In the genomic region with DNA sequence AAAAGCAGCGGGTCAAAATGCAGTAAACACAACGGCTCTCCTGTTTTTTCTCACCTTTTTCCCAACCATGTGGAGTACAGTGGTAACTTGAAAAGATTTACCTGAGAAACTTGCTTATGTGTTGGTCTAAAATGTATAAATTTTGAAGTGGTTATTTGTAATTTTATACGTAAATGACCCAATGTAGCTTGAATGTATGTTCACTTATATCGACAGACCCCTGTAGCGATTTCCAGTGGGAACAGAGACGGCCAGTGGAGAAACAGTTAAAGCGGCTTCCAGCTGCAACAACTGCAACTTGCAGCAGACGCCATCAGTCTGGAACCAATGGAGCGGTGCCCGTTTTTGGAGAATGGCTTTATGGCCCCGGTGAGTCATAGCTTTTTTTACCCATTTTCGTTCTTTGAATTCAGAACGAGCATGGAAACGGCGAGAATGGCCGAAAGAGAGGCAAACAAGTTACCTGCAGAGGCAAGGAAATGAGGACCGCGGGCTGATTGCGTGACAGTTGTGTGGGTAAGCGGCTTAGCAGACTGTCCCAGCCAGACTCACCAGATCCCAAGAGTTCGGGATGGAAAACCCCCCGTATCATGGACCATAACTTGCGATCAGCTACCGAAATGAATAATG, we compare ENCODE assay signal across 1 fruit fly cellular context.
TF ChIP-seq lines count a peak whose summit lies in the region.

No protein-coding gene starts in this region.

TF ChIP-seq in whole organism, embryonic, 481 proteins besides CTCF, POLR2A, EP300 and RAD21 (continued from another document):
- no peak for TF ChIP-seq nerfin-2 (GFP tag; IDR thresholded peaks at IDR 0.05; lab: Robert Waterston, UW; ENCODE audit: partially characterized antibody)
- TF ChIP-seq CG34376 (GFP tag; optimal IDR thresholded peaks at IDR 0.05; lab: Kevin White, UChicago), result no peak
- peak; percentile 25 for TF ChIP-seq PHDP (tag; optimal IDR thresholded peaks at IDR 0.05; lab: Kevin White, UChicago)
- no peak for TF ChIP-seq sens-2 (GFP tag; IDR thresholded peaks at IDR 0.05; lab: Robert Waterston, UW)
- TF ChIP-seq HmgZ (tag; optimal IDR thresholded peaks at IDR 0.05; lab: Kevin White, UChicago), result no peak
- no peak for TF ChIP-seq CG8478 (optimal IDR thresholded peaks at IDR 0.05; lab: Kevin White, UChicago)
- TF ChIP-seq Asciz (GFP tag; optimal IDR thresholded peaks at IDR 0.05; lab: Kevin White, UChicago), result peak; percentile 81
- peak; percentile 61; the same call in 1 of the 3 replicates for TF ChIP-seq CG3726 (GFP tag; IDR thresholded peaks at IDR 0.05; lab: Robert Waterston, UW)
- TF ChIP-seq CG9932 (GFP tag; IDR thresholded peaks at IDR 0.05; lab: Robert Waterston, UW), result no peak
- TF ChIP-seq ind (GFP tag; optimal IDR thresholded peaks at IDR 0.05; lab: Kevin White, UChicago), result peak; percentile 69
- no peak for TF ChIP-seq pros (GFP tag; optimal IDR thresholded peaks at IDR 0.05; lab: Kevin White, UChicago)
- TF ChIP-seq CG8290 (GFP tag; optimal IDR thresholded peaks at IDR 0.05; lab: Kevin White, UChicago), result peak; percentile 33
- no peak for TF ChIP-seq CG8290 (tag; optimal IDR thresholded peaks at IDR 0.05; lab: Kevin White, UChicago)
- TF ChIP-seq schlank (tag; optimal IDR thresholded peaks at IDR 0.05; lab: Kevin White, UChicago), result no peak
- TF ChIP-seq pfk (GFP tag; optimal IDR thresholded peaks at IDR 0.05; lab: Kevin White, UChicago), result peak; percentile 38
- TF ChIP-seq ham (GFP tag; IDR thresholded peaks at IDR 0.05; lab: Robert Waterston, UW), result no peak
- no peak for TF ChIP-seq crol (GFP tag; IDR thresholded peaks at IDR 0.05; lab: Robert Waterston, UW)
- TF ChIP-seq Pdp1 (GFP tag; optimal IDR thresholded peaks at IDR 0.05; lab: Kevin White, UChicago), result peak; percentile 25 to 42
- peak; percentile 46 for TF ChIP-seq Chrac-16 (GFP tag; optimal IDR thresholded peaks at IDR 0.05; lab: Kevin White, UChicago)
- peak; percentile 28 for TF ChIP-seq ewg (GFP tag; optimal IDR thresholded peaks at IDR 0.05; lab: Kevin White, UChicago)
- no peak for TF ChIP-seq zfh2 (GFP tag; optimal IDR thresholded peaks at IDR 0.05; lab: Kevin White, UChicago)
- TF ChIP-seq bigmax (GFP tag; optimal IDR thresholded peaks at IDR 0.05; lab: Kevin White, UChicago), result no peak
- TF ChIP-seq MBD-R2 (GFP tag; IDR thresholded peaks at IDR 0.05; lab: Robert Waterston, UW), result no peak
- peak; percentile 58 for TF ChIP-seq Camta (GFP tag; optimal IDR thresholded peaks at IDR 0.05; lab: Kevin White, UChicago)
- no peak for TF ChIP-seq CG4854 (GFP tag; optimal IDR thresholded peaks at IDR 0.05; lab: Kevin White, UChicago)
- peak; percentile 28; the same call in 1 of the 2 replicates for TF ChIP-seq E2f2 (GFP tag; IDR thresholded peaks at IDR 0.05; lab: Robert Waterston, UW)
- TF ChIP-seq gsb-n (tag; optimal IDR thresholded peaks at IDR 0.05; lab: Kevin White, UChicago), result peak; percentile 73
- peak; percentile 87 for TF ChIP-seq nerfin-1 (tag; optimal IDR thresholded peaks at IDR 0.05; lab: Kevin White, UChicago)
- no peak for TF ChIP-seq Taf1 (GFP tag; IDR thresholded peaks at IDR 0.05; lab: Robert Waterston, UW)
- TF ChIP-seq CG6791 (GFP tag; IDR thresholded peaks at IDR 0.05; lab: Robert Waterston, UW; ENCODE audit: partially characterized antibody), result peak; percentile 44; the same call in 1 of the 3 replicates
- TF ChIP-seq p53 (GFP tag; optimal IDR thresholded peaks at IDR 0.05; lab: Kevin White, UChicago), result no peak
- peak; percentile 14 for TF ChIP-seq CG30020 (tag; optimal IDR thresholded peaks at IDR 0.05; lab: Kevin White, UChicago)
- no peak for TF ChIP-seq vnd (GFP tag; IDR thresholded peaks at IDR 0.05; lab: Robert Waterston, UW; ENCODE audit: partially characterized antibody)
- peak; percentile 47 for TF ChIP-seq CG31388 (GFP tag; optimal IDR thresholded peaks at IDR 0.05; lab: Kevin White, UChicago)
- TF ChIP-seq sr (GFP tag; IDR thresholded peaks at IDR 0.05; lab: Robert Waterston, UW), result no peak
- no peak for TF ChIP-seq CG10147 (GFP tag; optimal IDR thresholded peaks at IDR 0.05; lab: Kevin White, UChicago)
- TF ChIP-seq CG8944 (GFP tag; optimal IDR thresholded peaks at IDR 0.05; lab: Kevin White, UChicago), result peak; percentile 46
- TF ChIP-seq croc (GFP tag; conservative IDR thresholded peaks at IDR 0.05; lab: Robert Waterston, UW), result peak; percentile 75
- no peak for TF ChIP-seq sob (GFP tag; IDR thresholded peaks at IDR 0.05; lab: Robert Waterston, UW)
- peak; percentile 83 for TF ChIP-seq CG11504 (tag; optimal IDR thresholded peaks at IDR 0.05; lab: Kevin White, UChicago)
- TF ChIP-seq Hr39 (optimal IDR thresholded peaks at IDR 0.05; lab: Kevin White, UChicago), result no peak
- TF ChIP-seq NFAT (GFP tag; IDR thresholded peaks at IDR 0.05; lab: Robert Waterston, UW), result no peak
- peak; percentile 6 for TF ChIP-seq CG9797 (GFP tag; optimal IDR thresholded peaks at IDR 0.05; lab: Kevin White, UChicago)
- no peak for TF ChIP-seq Bteb2 (GFP tag; optimal IDR thresholded peaks at IDR 0.05; lab: Kevin White, UChicago)
- no peak for TF ChIP-seq C15 (GFP tag; IDR thresholded peaks at IDR 0.05; lab: Robert Waterston, UW)
- no peak for TF ChIP-seq inv (GFP tag; IDR thresholded peaks at IDR 0.05; lab: Robert Waterston, UW; ENCODE audit: partially characterized antibody)
- TF ChIP-seq Dip3 (GFP tag; optimal IDR thresholded peaks at IDR 0.05; lab: Kevin White, UChicago), result no peak
- 0 out of 3 replicates have a peak, but pooled peaks have one; percentile 23 for TF ChIP-seq CG6175 (GFP tag; IDR thresholded peaks at IDR 0.05; lab: Robert Waterston, UW)
- TF ChIP-seq CG11093 (GFP tag; IDR thresholded peaks at IDR 0.05; lab: Robert Waterston, UW), result peak; percentile 55; the same call in 1 of the 3 replicates
- no peak; the same call in 1 of the 2 replicates for TF ChIP-seq CG6272 (GFP tag; IDR thresholded peaks at IDR 0.05; lab: Robert Waterston, UW)
- no peak for TF ChIP-seq CG14667 (GFP tag; IDR thresholded peaks at IDR 0.05; lab: Robert Waterston, UW)
- TF ChIP-seq Elba2 (GFP tag; optimal IDR thresholded peaks at IDR 0.05; lab: Kevin White, UChicago), result no peak
- TF ChIP-seq CkIIα-i1 (GFP tag; IDR thresholded peaks at IDR 0.05; lab: Robert Waterston, UW), result no peak; the same call in 1 of the 2 replicates
- no peak for TF ChIP-seq Mad (GFP tag; optimal IDR thresholded peaks at IDR 0.05; lab: Kevin White, UChicago)
- no peak for TF ChIP-seq CG9876 (GFP tag; optimal IDR thresholded peaks at IDR 0.05; lab: Kevin White, UChicago)
- peak; percentile 32 for TF ChIP-seq CG7556 (GFP tag; optimal IDR thresholded peaks at IDR 0.05; lab: Kevin White, UChicago)
